Fruit fly (Drosophila melanogaster): Measurements from ENCODE around the gene spen.

spen gene

dm6 chr2L:219441-220033 is 60.7 kb downstream of the spen start:
- TF ChIP-seq CG7101 (tag; optimal IDR thresholded peaks at IDR 0.05) (no peak), tj (GFP tag; optimal IDR thresholded peaks at IDR 0.05) (no peak), cnc (optimal IDR thresholded peaks at IDR 0.05) (no peak), pad (GFP tag; optimal IDR thresholded peaks at IDR 0.05) (no peak)

- TF ChIP-seq kay (GFP tag; ENCODE audit: borderline replicate concordance) (peak; percentile 90), toe (GFP tag; optimal IDR thresholded peaks at IDR 0.05) (no peak), bab1 (GFP tag; optimal IDR thresholded peaks at IDR 0.05) (no peak), cic (GFP tag; optimal IDR thresholded peaks at IDR 0.05) (peak; percentile 92), CG7045 (GFP tag; optimal IDR thresholded peaks at IDR 0.05) (peak; percentile 64), CG12768 (GFP tag; optimal IDR thresholded peaks at IDR 0.05) (peak; percentile 74), CG14711 (tag; optimal IDR thresholded peaks at IDR 0.05) (peak; percentile 10), CG7101 (tag; optimal IDR thresholded peaks at IDR 0.05) (peak; percentile 72), CG11617 (GFP tag; optimal IDR thresholded peaks at IDR 0.05) (peak; percentile 68), CG1620 (GFP tag; optimal IDR thresholded peaks at IDR 0.05) (no peak), Hr96 (GFP tag; optimal IDR thresholded peaks at IDR 0.05) (no peak), Crg-1 (GFP tag; optimal IDR thresholded peaks at IDR 0.05) (peak; percentile 83), tj (GFP tag; optimal IDR thresholded peaks at IDR 0.05) (no peak), ovo (GFP tag; optimal IDR thresholded peaks at IDR 0.05) (peak; percentile 69), pad (GFP tag; optimal IDR thresholded peaks at IDR 0.05) (peak; percentile 44), cnc (optimal IDR thresholded peaks at IDR 0.05) (no peak), Mnt (GFP tag; optimal IDR thresholded peaks at IDR 0.05) (peak; percentile 62), CG5204 (GFP tag; optimal IDR thresholded peaks at IDR 0.05) (no peak), Clk (GFP tag; optimal IDR thresholded peaks at IDR 0.05) (peak; percentile 52), CG33017 (tag; optimal IDR thresholded peaks at IDR 0.05) (peak; percentile 51)
Observed at dm6 chr2L:220509-220908, 61.7 kb downstream of the spen start.

dm6 chr2L:221152-221551 is 62.3 kb downstream of the spen start:
- TF ChIP-seq Hr96 (GFP tag; optimal IDR thresholded peaks at IDR 0.05) (no peak), cic (GFP tag; optimal IDR thresholded peaks at IDR 0.05) (no peak), Mnt (GFP tag; optimal IDR thresholded peaks at IDR 0.05) (no peak), cnc (optimal IDR thresholded peaks at IDR 0.05) (no peak), toe (GFP tag; optimal IDR thresholded peaks at IDR 0.05) (no peak), ovo (GFP tag; optimal IDR thresholded peaks at IDR 0.05) (no peak), CG7101 (tag; optimal IDR thresholded peaks at IDR 0.05) (no peak), bab1 (GFP tag; optimal IDR thresholded peaks at IDR 0.05) (no peak), CG11617 (GFP tag; optimal IDR thresholded peaks at IDR 0.05) (no peak), tj (GFP tag; optimal IDR thresholded peaks at IDR 0.05) (no peak), CG12768 (GFP tag; optimal IDR thresholded peaks at IDR 0.05) (no peak), CG33017 (tag; optimal IDR thresholded peaks at IDR 0.05) (no peak), CG14711 (tag; optimal IDR thresholded peaks at IDR 0.05) (no peak)

- TF ChIP-seq Mnt (GFP tag; optimal IDR thresholded peaks at IDR 0.05) (peak; percentile 37), CG11617 (GFP tag; optimal IDR thresholded peaks at IDR 0.05) (no peak), CG7101 (tag; optimal IDR thresholded peaks at IDR 0.05) (peak; percentile 20), bab1 (GFP tag; optimal IDR thresholded peaks at IDR 0.05) (peak; percentile 36), CG14711 (tag; optimal IDR thresholded peaks at IDR 0.05) (no peak), cic (GFP tag; optimal IDR thresholded peaks at IDR 0.05) (peak; percentile 83), CG1620 (GFP tag; optimal IDR thresholded peaks at IDR 0.05) (no peak), CG5204 (GFP tag; optimal IDR thresholded peaks at IDR 0.05) (no peak), tj (GFP tag; optimal IDR thresholded peaks at IDR 0.05) (peak; percentile 32), kay (GFP tag; ENCODE audit: borderline replicate concordance) (no peak), CG33017 (tag; optimal IDR thresholded peaks at IDR 0.05) (no peak), CG12768 (GFP tag; optimal IDR thresholded peaks at IDR 0.05) (peak; percentile 67), CG7045 (GFP tag; optimal IDR thresholded peaks at IDR 0.05) (peak; percentile 48), Clk (GFP tag; optimal IDR thresholded peaks at IDR 0.05) (no peak), Hr96 (GFP tag; optimal IDR thresholded peaks at IDR 0.05) (peak; percentile 42), cnc (optimal IDR thresholded peaks at IDR 0.05) (no peak), toe (GFP tag; optimal IDR thresholded peaks at IDR 0.05) (no peak), ovo (GFP tag; optimal IDR thresholded peaks at IDR 0.05) (peak; percentile 51), Crg-1 (GFP tag; optimal IDR thresholded peaks at IDR 0.05) (peak; percentile 69), pad (GFP tag; optimal IDR thresholded peaks at IDR 0.05) (peak; percentile 41)
Observed at dm6 chr2L:221939-222489, 63.2 kb downstream of the spen start.

dm6 chr2L:222867-223266 is 64.0 kb downstream of the spen start:
- TF ChIP-seq CG1620 (GFP tag; optimal IDR thresholded peaks at IDR 0.05) = no peak
- TF ChIP-seq cnc (optimal IDR thresholded peaks at IDR 0.05) = no peak
- TF ChIP-seq Crg-1 (GFP tag; optimal IDR thresholded peaks at IDR 0.05) = no peak
- no peak for TF ChIP-seq bab1 (GFP tag; optimal IDR thresholded peaks at IDR 0.05)
- TF ChIP-seq CG7045 (GFP tag; optimal IDR thresholded peaks at IDR 0.05) = no peak
- TF ChIP-seq kay (GFP tag; ENCODE audit: borderline replicate concordance) = no peak
- TF ChIP-seq cic (GFP tag; optimal IDR thresholded peaks at IDR 0.05) = no peak
- TF ChIP-seq CG12768 (GFP tag; optimal IDR thresholded peaks at IDR 0.05) = no peak
- TF ChIP-seq tj (GFP tag; optimal IDR thresholded peaks at IDR 0.05) = no peak
- TF ChIP-seq pad (GFP tag; optimal IDR thresholded peaks at IDR 0.05) = no peak
- TF ChIP-seq CG5204 (GFP tag; optimal IDR thresholded peaks at IDR 0.05) = no peak
- TF ChIP-seq CG14711 (tag; optimal IDR thresholded peaks at IDR 0.05) = no peak
- no peak for TF ChIP-seq toe (GFP tag; optimal IDR thresholded peaks at IDR 0.05)
- TF ChIP-seq ovo (GFP tag; optimal IDR thresholded peaks at IDR 0.05) = no peak
- TF ChIP-seq CG33017 (tag; optimal IDR thresholded peaks at IDR 0.05) = no peak
- no peak for TF ChIP-seq CG11617 (GFP tag; optimal IDR thresholded peaks at IDR 0.05)
- TF ChIP-seq Hr96 (GFP tag; optimal IDR thresholded peaks at IDR 0.05) = no peak
- TF ChIP-seq CG7101 (tag; optimal IDR thresholded peaks at IDR 0.05) = no peak

dm6 chr2L:223351-223750 is 64.5 kb downstream of the spen start:
- peak; percentile 22 for TF ChIP-seq bab1 (GFP tag; optimal IDR thresholded peaks at IDR 0.05)
- TF ChIP-seq Clk (GFP tag; optimal IDR thresholded peaks at IDR 0.05) = no peak
- peak; percentile 54 for TF ChIP-seq CG14711 (tag; optimal IDR thresholded peaks at IDR 0.05)
- peak; percentile 34 for TF ChIP-seq Hr96 (GFP tag; optimal IDR thresholded peaks at IDR 0.05)
- TF ChIP-seq CG11617 (GFP tag; optimal IDR thresholded peaks at IDR 0.05) = peak; percentile 48
- TF ChIP-seq cnc (optimal IDR thresholded peaks at IDR 0.05) = no peak
- peak; percentile 56 for TF ChIP-seq CG7101 (tag; optimal IDR thresholded peaks at IDR 0.05)
- no peak for TF ChIP-seq kay (GFP tag; ENCODE audit: borderline replicate concordance)
- TF ChIP-seq CG12768 (GFP tag; optimal IDR thresholded peaks at IDR 0.05) = no peak
- peak; percentile 46 for TF ChIP-seq CG7045 (GFP tag; optimal IDR thresholded peaks at IDR 0.05)
- TF ChIP-seq pad (GFP tag; optimal IDR thresholded peaks at IDR 0.05) = no peak
- no peak for TF ChIP-seq Crg-1 (GFP tag; optimal IDR thresholded peaks at IDR 0.05)
- no peak for TF ChIP-seq Mnt (GFP tag; optimal IDR thresholded peaks at IDR 0.05)
- no peak for TF ChIP-seq ovo (GFP tag; optimal IDR thresholded peaks at IDR 0.05)
- TF ChIP-seq cic (GFP tag; optimal IDR thresholded peaks at IDR 0.05) = no peak
- TF ChIP-seq toe (GFP tag; optimal IDR thresholded peaks at IDR 0.05) = peak; percentile 14
- TF ChIP-seq CG5204 (GFP tag; optimal IDR thresholded peaks at IDR 0.05) = no peak
- TF ChIP-seq CG33017 (tag; optimal IDR thresholded peaks at IDR 0.05) = peak; percentile 71
- TF ChIP-seq CG1620 (GFP tag; optimal IDR thresholded peaks at IDR 0.05) = peak; percentile 22
- no peak for TF ChIP-seq tj (GFP tag; optimal IDR thresholded peaks at IDR 0.05)
